Worm (Caenorhabditis elegans): ENCODE results near the gene miro-1.

Gene miro-1

DNA sequence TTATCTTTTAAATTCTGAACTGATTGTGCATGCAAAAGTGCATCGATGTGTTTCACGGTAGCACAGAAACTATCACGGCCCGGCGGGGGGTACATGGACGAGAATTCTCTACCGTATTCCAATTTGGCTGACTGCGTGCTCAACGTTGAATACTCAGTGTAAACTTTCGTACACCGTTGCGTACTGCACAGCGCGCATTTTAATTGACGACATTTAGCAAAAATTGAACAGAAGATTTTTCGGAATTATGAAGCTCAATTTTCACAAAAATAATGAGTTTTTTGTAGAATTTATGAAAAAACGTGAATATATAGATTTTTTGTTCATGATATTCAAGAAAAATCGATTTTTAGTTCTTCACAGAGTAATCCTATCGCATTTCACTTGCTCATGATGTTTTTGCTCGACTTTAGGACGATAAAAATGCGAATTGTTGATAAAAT, 9.9 kb upstream of the miro-1 start (continued):
- TF ChIP-seq tlf-1 (GFP tag; optimal IDR thresholded peaks at IDR 0.05) (peak; percentile 95), C17E4.6 (GFP tag; IDR thresholded peaks at IDR 0.05) (peak; percentile 99)

DNA sequence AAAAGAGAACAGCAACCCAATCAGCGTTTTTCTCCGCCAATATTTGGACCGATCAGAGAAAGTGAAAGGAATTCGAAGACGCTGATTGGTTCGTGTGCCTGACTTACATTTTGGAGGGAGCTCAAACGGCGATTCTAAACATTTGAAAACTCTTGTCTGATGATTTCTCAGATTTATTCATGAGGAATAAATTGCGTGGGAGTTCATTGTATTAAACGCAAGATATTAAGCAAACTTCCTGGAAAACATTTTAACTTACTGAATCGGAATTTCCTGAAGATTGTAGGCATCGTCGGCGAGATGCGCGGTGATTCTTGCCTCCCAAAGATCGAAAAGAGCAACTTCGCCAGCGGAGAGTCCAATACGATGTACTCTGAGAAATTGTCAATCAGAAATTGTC, 9.0 kb upstream of the miro-1 start, which contains the start of gene K08F11.1:
Gene K08F11.1, plus strand, starts transcription at position 301 of the 400 bp plus-strand sequence.
- no peak for TF ChIP-seq cebp-2 (GFP tag; IDR thresholded peaks at IDR 0.05)
- TF ChIP-seq aptf-3 (GFP tag; IDR thresholded peaks at IDR 0.05): no peak
- no peak for TF ChIP-seq hlh-26 (GFP tag; conservative IDR thresholded peaks at IDR 0.05)
- TF ChIP-seq T26A5.8 (tag; optimal IDR thresholded peaks at IDR 0.05): no peak
- TF ChIP-seq repo-1 (tag; optimal IDR thresholded peaks at IDR 0.05): no peak
- TF ChIP-seq zim-3 (tag; optimal IDR thresholded peaks at IDR 0.05): no peak
- no peak for TF ChIP-seq die-1 (tag; optimal IDR thresholded peaks at IDR 0.05)
- TF ChIP-seq let-526 (GFP tag; IDR thresholded peaks at IDR 0.05): no peak
- no peak for TF ChIP-seq nfya-1 (tag; optimal IDR thresholded peaks at IDR 0.05; ENCODE audit: borderline replicate concordance, insufficient read depth)
- no peak for TF ChIP-seq ceh-91 (GFP tag; IDR thresholded peaks at IDR 0.05)

DNA sequence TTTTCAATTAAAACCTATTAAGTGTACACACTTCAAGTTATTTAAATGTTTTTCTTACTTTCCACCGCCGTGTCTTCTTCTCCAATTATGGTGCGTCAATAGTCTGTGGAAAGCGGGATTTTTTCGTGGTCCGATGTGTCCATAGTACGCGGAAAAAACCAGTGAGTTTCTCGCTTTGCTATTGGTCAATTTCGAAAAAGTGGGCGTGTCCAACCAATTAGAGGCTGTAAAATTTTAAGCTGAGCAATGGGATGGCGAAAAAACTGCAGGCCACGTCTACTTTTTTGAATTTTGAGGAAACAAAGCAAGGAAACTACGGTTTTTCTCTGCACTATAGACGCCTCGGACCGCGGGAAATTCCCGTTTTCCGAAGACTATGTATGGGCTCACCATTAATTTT, 8.1 kb upstream of the miro-1 start:
- TF ChIP-seq sptf-2 (GFP tag; optimal IDR thresholded peaks at IDR 0.05) (no peak), repo-1 (tag; optimal IDR thresholded peaks at IDR 0.05) (no peak), ztf-18 (tag; optimal IDR thresholded peaks at IDR 0.05) (no peak), xnd-1 (tag; optimal IDR thresholded peaks at IDR 0.05) (no peak)

DNA sequence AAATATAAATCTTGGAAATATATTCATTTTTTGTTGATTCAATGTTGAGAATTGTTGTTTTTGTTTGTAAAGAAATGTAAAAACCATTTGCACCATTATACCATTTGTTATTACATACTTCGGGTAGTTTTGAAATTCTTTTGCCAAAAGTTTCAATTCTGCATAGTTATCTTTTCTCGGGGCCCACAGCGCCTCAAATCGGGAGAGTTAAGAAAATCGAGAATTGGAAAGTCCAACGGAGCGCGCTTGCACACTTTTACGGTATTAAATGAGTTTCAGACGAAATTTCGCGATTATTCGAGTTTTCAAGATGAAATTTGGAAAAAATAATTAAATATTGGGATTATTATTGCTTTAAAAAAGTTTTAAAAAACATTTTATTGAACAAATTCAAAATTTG, 5.6 kb upstream of the miro-1 start:
- TF ChIP-seq hmg-1.2 (GFP tag; IDR thresholded peaks at IDR 0.05) (peak; percentile 33; the same call in 1 of the 2 replicates), mcd-1 (GFP tag; IDR thresholded peaks at IDR 0.05) (peak; percentile 52)

DNA sequence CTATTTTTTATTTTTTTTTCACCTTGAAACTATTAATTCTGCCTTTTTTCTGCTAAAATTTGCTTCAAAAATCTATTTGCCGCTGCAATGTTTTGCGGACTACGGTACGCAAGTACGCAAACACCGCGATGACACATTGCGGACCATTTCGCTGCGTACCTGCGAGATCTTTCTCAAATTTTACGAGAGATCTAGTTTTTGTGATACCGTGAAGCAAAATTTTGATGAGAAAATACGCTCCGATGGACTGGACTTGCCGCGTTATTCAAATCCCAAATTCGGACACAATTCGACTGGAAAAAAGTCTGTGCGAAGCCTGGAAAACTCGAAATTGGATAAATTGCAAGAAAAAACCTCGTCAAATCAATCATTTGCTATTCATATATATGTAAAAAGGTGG, 4.9 kb upstream of the miro-1 start:
- TF ChIP-seq hmg-1.2 (GFP tag; IDR thresholded peaks at IDR 0.05) (peak; percentile 98), mcd-1 (GFP tag; IDR thresholded peaks at IDR 0.05) (peak; percentile 99), let-526 (GFP tag; IDR thresholded peaks at IDR 0.05) (peak; percentile 89), hsf-1 (GFP tag; IDR thresholded peaks at IDR 0.05) (peak; percentile 78), dox-1 (GFP tag; IDR thresholded peaks at IDR 0.05) (peak; percentile 98), C06A6.2 (GFP tag; conservative IDR thresholded peaks at IDR 0.05) (peak; percentile 91), sea-2 (GFP tag; IDR thresholded peaks at IDR 0.05) (peak; percentile 78; the same call in 1 of the 2 replicates), C17E4.6 (GFP tag; IDR thresholded peaks at IDR 0.05) (peak; percentile 80), aptf-2 (GFP tag; conservative IDR thresholded peaks at IDR 0.05) (peak; percentile 86), egl-18 (GFP tag; IDR thresholded peaks at IDR 0.05) (0 out of 2 replicates have a peak, but pooled peaks have one; percentile 81), ztf-28 (GFP tag; IDR thresholded peaks at IDR 0.05) (peak; percentile 86), attf-5 (GFP tag; optimal IDR thresholded peaks at IDR 0.05) (peak; percentile 50), aptf-3 (GFP tag; IDR thresholded peaks at IDR 0.05) (0 out of 2 replicates have a peak, but pooled peaks have one; percentile 17), madf-8 (GFP tag; conservative IDR thresholded peaks at IDR 0.05) (peak; percentile 42; the same call in 1 of the 2 replicates), K11D2.4 (GFP tag; IDR thresholded peaks at IDR 0.05) (peak; percentile 98), bed-1 (GFP tag; IDR thresholded peaks at IDR 0.05) (peak; percentile 95), Y67H2A.10 (GFP tag; conservative IDR thresholded peaks at IDR 0.05) (peak; percentile 79), bed-2 (GFP tag; IDR thresholded peaks at IDR 0.05) (peak; percentile 93), ztf-6 (GFP tag; IDR thresholded peaks at IDR 0.05) (peak; percentile 86), Y56A3A.18 (GFP tag; IDR thresholded peaks at IDR 0.05) (peak; percentile 81; the same call in 1 of the 2 replicates), ceh-100 (GFP tag; IDR thresholded peaks at IDR 0.05) (peak; percentile 88), madf-6 (GFP tag; IDR thresholded peaks at IDR 0.05) (peak; percentile 44), egrh-3 (GFP tag; IDR thresholded peaks at IDR 0.05) (peak; percentile 63), Y79H2A.3 (GFP tag; conservative IDR thresholded peaks at IDR 0.05) (peak; percentile 79), F37B4.10 (GFP tag; IDR thresholded peaks at IDR 0.05) (peak; percentile 93; the same call in 1 of the 2 replicates), lin-26 (GFP tag; IDR thresholded peaks at IDR 0.05) (peak; percentile 70; the same call in 1 of the 2 replicates), pbrm-1 (GFP tag; IDR thresholded peaks at IDR 0.05) (peak; percentile 93), egl-44 (GFP tag; IDR thresholded peaks at IDR 0.05) (peak; percentile 88), let-607 (tag; optimal IDR thresholded peaks at IDR 0.05) (peak in 1 of 2 experiments; percentile 28)

All from whole organism, young adult.